Fruit fly (Drosophila melanogaster) whole organism, embryonic: Measurements from ENCODE around the gene CG17744.
A peak's percentile ranks its signal among the peaks of the same experiment; 100 is the strongest.

ENCODE experiments used
- BtbVII ChIP-seq: fragments of 200-800 bp; sonication (Bioruptor generic); optimal IDR thresholded peaks from 3 replicates; lab custom pipeline; 2017; ENCODE audit warnings: missing biosample characterization, mild to moderate bottlenecking, missing genetic modification characterization
- CG12104 ChIP-seq: fragments of 200-800 bp; sonication (Bioruptor generic); optimal IDR thresholded peaks from 3 replicates; lab custom pipeline; 2016; ENCODE audit warnings: missing biosample characterization, missing genetic modification characterization
- CG14050 ChIP-seq: fragments of 200-800 bp; sonication (Bioruptor generic); IDR thresholded peaks from 3 replicates; pipeline ENCODE4 v1.3.6; 2022; ENCODE audit warnings: missing biosample characterization, missing genetic modification characterization
- CG15696 ChIP-seq: fragments of 200-800 bp; sonication (Bioruptor generic); optimal IDR thresholded peaks from 2 replicates; lab custom pipeline; 2019; ENCODE audit warnings: missing biosample characterization, mild to moderate bottlenecking, missing genetic modification characterization, moderate library complexity
- CG17385 ChIP-seq: fragments of 200-800 bp; sonication (Bioruptor generic); optimal IDR thresholded peaks from 3 replicates; lab custom pipeline; 2018; ENCODE audit warnings: missing biosample characterization, mild to moderate bottlenecking, missing genetic modification characterization
- CG18262 ChIP-seq: fragments of 200-800 bp; optimal IDR thresholded peaks from 3 replicates; lab custom pipeline; 2019; ENCODE audit warnings: missing biosample characterization, mild to moderate bottlenecking, missing genetic modification characterization, moderate library complexity
- CG1832 ChIP-seq: fragments of 200-800 bp; sonication (Bioruptor generic); optimal IDR thresholded peaks from 2 replicates; lab custom pipeline; 2017; ENCODE audit warnings: missing biosample characterization, mild to moderate bottlenecking, missing genetic modification characterization, inconsistent platforms
- CG2116 ChIP-seq: fragments of 200-800 bp; sonication (Bioruptor generic); optimal IDR thresholded peaks from 3 replicates; lab custom pipeline; 2018; ENCODE audit warnings: missing biosample characterization, mild to moderate bottlenecking, missing genetic modification characterization
- CG2129 ChIP-seq: fragments of 200-800 bp; sonication (Bioruptor generic); IDR thresholded peaks from 2 replicates; pipeline ENCODE4 v1.3.6; 2022; ENCODE audit warnings: missing biosample characterization, missing genetic modification characterization; ENCODE audit not compliant: partially characterized antibody
- CG31388 ChIP-seq: fragments of 200-800 bp; sonication (Bioruptor generic); optimal IDR thresholded peaks from 2 replicates; lab custom pipeline; 2016; ENCODE audit warnings: missing biosample characterization, missing genetic modification characterization
- CG32772 ChIP-seq: fragments of 200-800 bp; sonication (Bioruptor generic); IDR thresholded peaks from 2 replicates; pipeline ENCODE4 v1.3.6; 2022; ENCODE audit warnings: missing biosample characterization, missing genetic modification characterization
- CG34224 ChIP-seq: fragments of 200-800 bp; sonication (Bioruptor generic); IDR thresholded peaks from 3 replicates; pipeline ENCODE4 v1.3.6; 2022; ENCODE audit warnings: missing biosample characterization, missing genetic modification characterization; ENCODE audit not compliant: partially characterized antibody
- CG5245 ChIP-seq: fragments of 200-800 bp; sonication (Bioruptor generic); optimal IDR thresholded peaks from 3 replicates; lab custom pipeline; 2016; ENCODE audit warnings: missing biosample characterization, missing genetic modification characterization
- CG7271 ChIP-seq: fragments of 200-800 bp; sonication (Bioruptor generic); optimal IDR thresholded peaks from 2 replicates; lab custom pipeline; 2018; ENCODE audit warnings: missing biosample characterization, mild to moderate bottlenecking, missing genetic modification characterization, moderate library complexity
- CG7928 ChIP-seq: fragments of 200-800 bp; sonication (Bioruptor generic); optimal IDR thresholded peaks from 2 replicates; lab custom pipeline; 2017; ENCODE audit warnings: missing biosample characterization, mild to moderate bottlenecking, missing genetic modification characterization
- Dp ChIP-seq: fragments of 200-800 bp; sonication (Bioruptor generic); optimal IDR thresholded peaks from 2 replicates; lab custom pipeline; 2018; ENCODE audit warnings: missing biosample characterization, mild to moderate bottlenecking, missing genetic modification characterization, moderate library complexity
- Dref ChIP-seq: fragments of 200-800 bp; sonication (Bioruptor generic); IDR thresholded peaks from 2 replicates; pipeline ENCODE4 v1.3.6; 2022; ENCODE audit warnings: missing biosample characterization, missing genetic modification characterization
- Drgx ChIP-seq: fragments of 200-800 bp; sonication (Bioruptor generic); IDR thresholded peaks from 2 replicates; pipeline ENCODE4 v1.3.6; 2022; ENCODE audit warnings: missing biosample characterization, missing genetic modification characterization
- Ets65A ChIP-seq: fragments of 200-800 bp; sonication (Bioruptor generic); peaks from one replicate; lab custom pipeline; 2016; ENCODE audit warnings: missing biosample characterization, missing genetic modification characterization
- GATAe ChIP-seq: fragments of 200-800 bp; sonication (Bioruptor generic); conservative IDR thresholded peaks from 2 replicates; pipeline ENCODE4 v1.3.6; 2022; ENCODE audit warnings: missing biosample characterization, missing genetic modification characterization
- HLHmδ ChIP-seq: fragments of 200-800 bp; sonication (Bioruptor generic); optimal IDR thresholded peaks from 2 replicates; lab custom pipeline; 2018; ENCODE audit warnings: missing biosample characterization, mild to moderate bottlenecking, missing genetic modification characterization, moderate library complexity
- Hand ChIP-seq: fragments of 200-800 bp; sonication (Bioruptor generic); optimal IDR thresholded peaks from 2 replicates; lab custom pipeline; 2017; ENCODE audit warnings: mild to moderate bottlenecking, missing biosample characterization, missing genetic modification reagents, missing genetic modification characterization
- PHDP ChIP-seq: fragments of 200-800 bp; sonication (Bioruptor generic); optimal IDR thresholded peaks from 3 replicates; lab custom pipeline; 2018; ENCODE audit warnings: missing biosample characterization, mild to moderate bottlenecking, missing genetic modification characterization, moderate library complexity
- Pdp1 ChIP-seq, 2 experiments: fragments of 200-800 bp; sonication (Bioruptor generic); optimal IDR thresholded peaks; 3 replicates each; lab custom pipeline; 2016; ENCODE audit warnings: missing biosample characterization in 2 of 2, missing genetic modification characterization in 2 of 2, mild to moderate bottlenecking in 1 of 2, moderate library complexity in 1 of 2
- Rx ChIP-seq: fragments of 200-800 bp; sonication (Bioruptor generic); IDR thresholded peaks from 2 replicates; pipeline ENCODE4 v1.3.6; 2022; ENCODE audit warnings: missing biosample characterization, missing genetic modification characterization
- Spps ChIP-seq: fragments of 200-800 bp; sonication (Bioruptor generic); optimal IDR thresholded peaks from 2 replicates; lab custom pipeline; 2018; ENCODE audit warnings: missing biosample characterization, mild to moderate bottlenecking, missing genetic modification characterization
- Sry-β ChIP-seq: fragments of 200-800 bp; sonication (Bioruptor generic); optimal IDR thresholded peaks from 2 replicates; lab custom pipeline; 2018; ENCODE audit warnings: missing biosample characterization, mild to moderate bottlenecking, missing genetic modification characterization, moderate library complexity
- Ssrp ChIP-seq: fragments of 200-800 bp; sonication (Bioruptor generic); optimal IDR thresholded peaks from 2 replicates; lab custom pipeline; 2018; ENCODE audit warnings: missing biosample characterization, mild to moderate bottlenecking, missing genetic modification characterization, moderate library complexity
- az2 ChIP-seq: fragments of 200-800 bp; sonication (Bioruptor generic); optimal IDR thresholded peaks from 3 replicates; lab custom pipeline; 2016; ENCODE audit warnings: missing biosample characterization, missing genetic modification characterization
- chinmo ChIP-seq: fragments of 200-800 bp; sonication (Bioruptor generic); IDR thresholded peaks from 4 replicates; pipeline ENCODE4 v1.3.6; 2022; ENCODE audit warnings: missing biosample characterization, missing genetic modification characterization; ENCODE audit not compliant: partially characterized antibody
- chm ChIP-seq: fragments of 200-800 bp; sonication (Bioruptor generic); IDR thresholded peaks from 2 replicates; pipeline ENCODE4 v1.3.6; 2022; ENCODE audit warnings: missing biosample characterization, missing genetic modification characterization
- disco-r ChIP-seq: fragments of 200-800 bp; sonication (Bioruptor generic); optimal IDR thresholded peaks from 2 replicates; lab custom pipeline; 2016; ENCODE audit warnings: missing biosample characterization, missing genetic modification characterization
- dpn ChIP-seq, 2 experiments: fragments of 200-800 bp; sonication (Bioruptor generic); optimal IDR thresholded peaks; 3 replicates each; lab custom pipeline; 2016; ENCODE audit warnings: missing biosample characterization in 2 of 2, missing genetic modification characterization in 2 of 2
- fru ChIP-seq: fragments of >200 bp; optimal IDR thresholded peaks from 2 replicates; lab custom pipeline; 2017
- fu2 ChIP-seq: fragments of 200-800 bp; sonication (Bioruptor generic); optimal IDR thresholded peaks from 2 replicates; lab custom pipeline; 2016; ENCODE audit warnings: missing biosample characterization, missing genetic modification characterization
- gem ChIP-seq: fragments of 200-800 bp; sonication (Bioruptor generic); optimal IDR thresholded peaks from 2 replicates; lab custom pipeline; 2019; ENCODE audit warnings: missing biosample characterization, mild to moderate bottlenecking, missing genetic modification characterization, moderate library complexity
- gfzf ChIP-seq: fragments of 200-800 bp; sonication (Bioruptor generic); optimal IDR thresholded peaks from 2 replicates; lab custom pipeline; 2016; ENCODE audit warnings: missing biosample characterization, mild to moderate bottlenecking, missing genetic modification characterization, moderate library complexity
- ham ChIP-seq: fragments of 200-800 bp; sonication (Bioruptor generic); IDR thresholded peaks from 2 replicates; pipeline ENCODE4 v1.3.6; 2022; ENCODE audit warnings: missing biosample characterization, missing genetic modification characterization
- hth ChIP-seq: fragments of >200 bp; optimal IDR thresholded peaks from 2 replicates; lab custom pipeline; 2017; ENCODE audit warnings: inconsistent platforms
- inv ChIP-seq: fragments of 200-800 bp; sonication (Bioruptor generic); IDR thresholded peaks from 2 replicates; pipeline ENCODE4 v1.3.6; 2022; ENCODE audit warnings: missing biosample characterization, missing genetic modification characterization; ENCODE audit not compliant: partially characterized antibody
- kay ChIP-seq: fragments of 200-800 bp; sonication (Bioruptor generic); optimal IDR thresholded peaks from 2 replicates; lab custom pipeline; 2016; ENCODE audit warnings: missing biosample characterization, missing genetic modification characterization
- klu ChIP-seq: fragments of 200-800 bp; sonication (Bioruptor generic); IDR thresholded peaks from 2 replicates; pipeline ENCODE4 v1.3.6; 2022; ENCODE audit warnings: missing biosample characterization, missing genetic modification characterization
- lilli ChIP-seq: fragments of 200-800 bp; sonication (Bioruptor generic); optimal IDR thresholded peaks from 3 replicates; lab custom pipeline; 2016; ENCODE audit warnings: missing biosample characterization, missing genetic modification characterization
- nerfin-1 ChIP-seq: fragments of 200-800 bp; sonication (Bioruptor generic); optimal IDR thresholded peaks from 3 replicates; lab custom pipeline; 2019; ENCODE audit warnings: missing biosample characterization, mild to moderate bottlenecking, missing genetic modification characterization, moderate library complexity
- pros ChIP-seq: fragments of 200-800 bp; sonication (Bioruptor generic); optimal IDR thresholded peaks from 3 replicates; lab custom pipeline; 2019; ENCODE audit warnings: missing biosample characterization, mild to moderate bottlenecking, missing genetic modification characterization, moderate library complexity
- sens ChIP-seq: fragments of 200-800 bp; sonication (Bioruptor generic); peaks from one replicate; lab custom pipeline; 2016; ENCODE audit warnings: missing biosample characterization, missing genetic modification characterization
- sima ChIP-seq: fragments of 200-800 bp; sonication (Bioruptor generic); optimal IDR thresholded peaks from 2 replicates; lab custom pipeline; 2016; ENCODE audit warnings: missing biosample characterization, missing genetic modification characterization
- so ChIP-seq: fragments of 200-800 bp; sonication (Bioruptor generic); IDR thresholded peaks from 3 replicates; pipeline ENCODE4 v1.3.6; 2022; ENCODE audit warnings: missing biosample characterization, missing genetic modification characterization
- sqz ChIP-seq: fragments of 200-800 bp; sonication (Bioruptor generic); optimal IDR thresholded peaks from 3 replicates; lab custom pipeline; 2018; ENCODE audit warnings: missing biosample characterization, mild to moderate bottlenecking, missing genetic modification characterization
- tna ChIP-seq: fragments of 200-800 bp; sonication (Bioruptor generic); IDR thresholded peaks from 2 replicates; pipeline ENCODE4 v1.3.6; 2022; ENCODE audit warnings: missing biosample characterization, missing genetic modification characterization; ENCODE audit not compliant: partially characterized antibody
- zen2 ChIP-seq: fragments of 200-800 bp; sonication (Bioruptor generic); IDR thresholded peaks from 3 replicates; pipeline ENCODE4 v1.3.6; 2022; ENCODE audit warnings: missing biosample characterization, missing genetic modification characterization; ENCODE audit not compliant: partially characterized antibody

Gene CG17744

dm6 chr3L:6978030-6978683 is 48.4 kb downstream of the CG17744 start (continued):
- TF ChIP-seq CG34224 (GFP tag; lab: Robert Waterston, UW) = no peak
- TF ChIP-seq CG7928 (GFP tag; lab: Kevin White, UChicago) = no peak
- peak; percentile 68 for TF ChIP-seq Drgx
- peak; percentile 92 for TF ChIP-seq sens (GFP tag; lab: Kevin White, UChicago)
- TF ChIP-seq hth (lab: Kevin White, UChicago) = no peak
- no peak for TF ChIP-seq disco-r
- no peak for TF ChIP-seq Rx (GFP tag; lab: Robert Waterston, UW)
- no peak for TF ChIP-seq CG18262 (tag; lab: Kevin White, UChicago)
- no peak for TF ChIP-seq PHDP
- no peak for TF ChIP-seq zen2 (GFP tag; lab: Robert Waterston, UW)
- TF ChIP-seq nerfin-1 (tag; lab: Kevin White, UChicago) = no peak
- peak; percentile 16 for TF ChIP-seq lilli (GFP tag; lab: Kevin White, UChicago)
- no peak for TF ChIP-seq Sry-β (GFP tag; lab: Kevin White, UChicago)
- no peak for TF ChIP-seq GATAe
- TF ChIP-seq CG2116 (GFP tag; lab: Kevin White, UChicago) = no peak
- TF ChIP-seq Dp (GFP tag; lab: Kevin White, UChicago) = no peak
- TF ChIP-seq CG32772 (GFP tag; lab: Robert Waterston, UW) = no peak
- TF ChIP-seq Ets65A (GFP tag; lab: Kevin White, UChicago) = peak; percentile 78
- peak; percentile 52 for TF ChIP-seq CG15696 (tag; lab: Kevin White, UChicago)
- TF ChIP-seq chm (GFP tag; lab: Robert Waterston, UW) = no peak
- no peak for TF ChIP-seq CG7271 (tag; lab: Kevin White, UChicago)
- no peak for TF ChIP-seq CG5245 (GFP tag; lab: Kevin White, UChicago)
- TF ChIP-seq pros (GFP tag; lab: Kevin White, UChicago) = no peak
- no peak for TF ChIP-seq Pdp1 (GFP tag; optimal IDR thresholded peaks at IDR 0.05; lab: Kevin White, UChicago)
- peak; percentile 10 for TF ChIP-seq Ssrp
- no peak for TF ChIP-seq sima (GFP tag; lab: Kevin White, UChicago)
- TF ChIP-seq CG2129 (GFP tag; lab: Robert Waterston, UW) = no peak
- no peak for TF ChIP-seq tna (GFP tag; lab: Robert Waterston, UW)
- no peak for TF ChIP-seq BtbVII
- no peak for TF ChIP-seq so (GFP tag; lab: Robert Waterston, UW)
- TF ChIP-seq CG14050 (GFP tag; lab: Robert Waterston, UW) = no peak
- no peak for TF ChIP-seq CG31388 (GFP tag; lab: Kevin White, UChicago)
- TF ChIP-seq Hand (GFP tag; lab: Kevin White, UChicago) = no peak
- peak; percentile 39 for TF ChIP-seq gem (tag; lab: Kevin White, UChicago)
- TF ChIP-seq Spps (tag; lab: Kevin White, UChicago) = no peak
- no peak for TF ChIP-seq HLHmδ (GFP tag; lab: Kevin White, UChicago)
- no peak for TF ChIP-seq chinmo (GFP tag; lab: Robert Waterston, UW)
- TF ChIP-seq inv = no peak
- TF ChIP-seq fu2 (GFP tag; lab: Kevin White, UChicago) = no peak
- TF ChIP-seq CG17385 (GFP tag; lab: Kevin White, UChicago) = no peak
- TF ChIP-seq Dref = no peak
- TF ChIP-seq sqz (GFP tag; lab: Kevin White, UChicago) = no peak
- TF ChIP-seq kay (GFP tag; lab: Kevin White, UChicago) = no peak
- TF ChIP-seq CG12104 (GFP tag; lab: Kevin White, UChicago) = no peak
- TF ChIP-seq gfzf = no peak
- TF ChIP-seq klu = no peak
- TF ChIP-seq az2 (GFP tag; lab: Kevin White, UChicago) = peak; percentile 22
- TF ChIP-seq CG1832 (GFP tag; lab: Kevin White, UChicago) = no peak
- TF ChIP-seq fru = no peak
- peak in 1 of 2 experiments; percentile 3 for TF ChIP-seq dpn (GFP tag; optimal IDR thresholded peaks at IDR 0.05; lab: Kevin White, UChicago)
- no peak for TF ChIP-seq ham (GFP tag; lab: Robert Waterston, UW)
